5 worm cellular contexts compared by ENCODE assay signal in genomic region chrV:1593799-1594420, ce11.
TF ChIP-seq lines count a peak whose summit lies in the region.

F16B4.4 (plus strand) TSS chrV:1594019.

TF ChIP-seq in whole organism, L1 larva, 84 proteins besides CTCF, POLR2A, EP300 and RAD21:
- TF ChIP-seq fkh-10 (GFP tag; optimal IDR thresholded peaks at IDR 0.05; lab: Kevin White, UChicago) (no peak), snu-23 (GFP tag; optimal IDR thresholded peaks at IDR 0.05; lab: Kevin White, UChicago) (peak; percentile 13), nhr-85 (tag; lab: Kevin White, UChicago) (peak; percentile 74), nhr-20 (tag; optimal IDR thresholded peaks at IDR 0.05; lab: Kevin White, UChicago) (peak; percentile 45), elt-3 (tag; optimal IDR thresholded peaks at IDR 0.05; lab: Kevin White, UChicago) (peak in 2 of 6 experiments; percentile 58 to 71), nhr-71 (tag; optimal IDR thresholded peaks at IDR 0.05; lab: Kevin White, UChicago) (peak; percentile 17), alr-1 (tag; optimal IDR thresholded peaks at IDR 0.05; lab: Kevin White, UChicago; ENCODE audit: borderline replicate concordance) (no peak), lsy-2 (tag; optimal IDR thresholded peaks at IDR 0.05; lab: Kevin White, UChicago) (no peak), jun-1 (tag; optimal IDR thresholded peaks at IDR 0.05; lab: Kevin White, UChicago) (peak; percentile 30), blmp-1 (tag; optimal IDR thresholded peaks at IDR 0.05; lab: Kevin White, UChicago) (peak; percentile 75), lin-35 (GFP tag; optimal IDR thresholded peaks at IDR 0.05; lab: Kevin White, UChicago) (peak in 1 of 2 experiments; percentile 18)

TF ChIP-seq in whole organism, L2 larva, 48 proteins besides CTCF, POLR2A, EP300 and RAD21:
- TF ChIP-seq nhr-25 (tag; optimal IDR thresholded peaks at IDR 0.05; lab: Kevin White, UChicago): peak; percentile 19
- TF ChIP-seq skn-1 (tag; optimal IDR thresholded peaks at IDR 0.05; lab: Kevin White, UChicago): no peak
- no peak for TF ChIP-seq C34F6.9 (tag; optimal IDR thresholded peaks at IDR 0.05; lab: Kevin White, UChicago)
- TF ChIP-seq nhr-6 (tag; optimal IDR thresholded peaks at IDR 0.05; lab: Kevin White, UChicago): no peak
- TF ChIP-seq sma-3 (GFP tag; optimal IDR thresholded peaks at IDR 0.05; lab: Kevin White, UChicago): peak; percentile 67
- no peak for TF ChIP-seq ztf-11 (tag; optimal IDR thresholded peaks at IDR 0.05; lab: Kevin White, UChicago)
- TF ChIP-seq ZK546.5 (tag; optimal IDR thresholded peaks at IDR 0.05; lab: Kevin White, UChicago): no peak
- no peak for TF ChIP-seq nhr-77 (tag; optimal IDR thresholded peaks at IDR 0.05; lab: Kevin White, UChicago)
- TF ChIP-seq fos-1 (tag; optimal IDR thresholded peaks at IDR 0.05; lab: Kevin White, UChicago): peak; percentile 24
- peak; percentile 3 for TF ChIP-seq sma-9 (GFP tag; optimal IDR thresholded peaks at IDR 0.05; lab: Kevin White, UChicago)
- TF ChIP-seq sma-9 (tag; optimal IDR thresholded peaks at IDR 0.05; lab: Kevin White, UChicago): no peak
- no peak for TF ChIP-seq nhr-10 (tag; optimal IDR thresholded peaks at IDR 0.05; lab: Kevin White, UChicago)
- no peak for TF ChIP-seq ztf-4 (tag; optimal IDR thresholded peaks at IDR 0.05; lab: Kevin White, UChicago)
- TF ChIP-seq gmeb-1 (tag; optimal IDR thresholded peaks at IDR 0.05; lab: Kevin White, UChicago): peak; percentile 9
- no peak for TF ChIP-seq mdl-1 (tag; optimal IDR thresholded peaks at IDR 0.05; lab: Kevin White, UChicago)
- peak; percentile 41 for TF ChIP-seq nhr-21 (tag; optimal IDR thresholded peaks at IDR 0.05; lab: Kevin White, UChicago)
- TF ChIP-seq crh-2 (tag; optimal IDR thresholded peaks at IDR 0.05; lab: Kevin White, UChicago): peak; percentile 9
- no peak for TF ChIP-seq unc-39 (tag; optimal IDR thresholded peaks at IDR 0.05; lab: Kevin White, UChicago)

TF ChIP-seq in whole organism, L3 larva, 47 proteins besides CTCF, POLR2A, EP300 and RAD21 (continues in another document):
- TF ChIP-seq lin-39 (tag; optimal IDR thresholded peaks at IDR 0.05; lab: Kevin White, UChicago): no peak
- no peak for TF ChIP-seq elt-1 (tag; optimal IDR thresholded peaks at IDR 0.05; lab: Kevin White, UChicago)
- TF ChIP-seq fkh-2 (tag; optimal IDR thresholded peaks at IDR 0.05; lab: Kevin White, UChicago): no peak
- no peak for TF ChIP-seq nfya-1 (tag; optimal IDR thresholded peaks at IDR 0.05; lab: Kevin White, UChicago; ENCODE audit: insufficient read depth)
- TF ChIP-seq egl-27 (tag; optimal IDR thresholded peaks at IDR 0.05; lab: Kevin White, UChicago): no peak
- TF ChIP-seq fos-1 (tag; optimal IDR thresholded peaks at IDR 0.05; lab: Kevin White, UChicago): no peak
- TF ChIP-seq nhr-28 (tag; optimal IDR thresholded peaks at IDR 0.05; lab: Kevin White, UChicago): no peak
- TF ChIP-seq ceh-28 (tag; optimal IDR thresholded peaks at IDR 0.05; lab: Kevin White, UChicago): peak; percentile 39
- TF ChIP-seq nhr-76 (tag; optimal IDR thresholded peaks at IDR 0.05; lab: Kevin White, UChicago): no peak
- TF ChIP-seq zag-1 (tag; optimal IDR thresholded peaks at IDR 0.05; lab: Kevin White, UChicago): no peak
- no peak for TF ChIP-seq mml-1 (tag; optimal IDR thresholded peaks at IDR 0.05; lab: Kevin White, UChicago)
- no peak for TF ChIP-seq ztf-4 (tag; optimal IDR thresholded peaks at IDR 0.05; lab: Kevin White, UChicago)
- no peak for TF ChIP-seq eor-1 (tag; optimal IDR thresholded peaks at IDR 0.05; lab: Kevin White, UChicago)
- TF ChIP-seq ama-1 (optimal IDR thresholded peaks at IDR 0.05; lab: Kevin White, UChicago): peak; percentile 63
- peak; percentile 19 for TF ChIP-seq nhr-23 (tag; optimal IDR thresholded peaks at IDR 0.05; lab: Kevin White, UChicago)
- no peak for TF ChIP-seq hmg-11 (tag; optimal IDR thresholded peaks at IDR 0.05; lab: Kevin White, UChicago)
- no peak for TF ChIP-seq nhr-237 (tag; optimal IDR thresholded peaks at IDR 0.05; lab: Kevin White, UChicago)
- TF ChIP-seq ceh-82 (tag; optimal IDR thresholded peaks at IDR 0.05; lab: Kevin White, UChicago): no peak
- TF ChIP-seq aly-2 (tag; optimal IDR thresholded peaks at IDR 0.05; lab: Kevin White, UChicago): no peak
- no peak for TF ChIP-seq nhr-12 (tag; optimal IDR thresholded peaks at IDR 0.05; lab: Kevin White, UChicago)
- TF ChIP-seq elt-2 (tag; optimal IDR thresholded peaks at IDR 0.05; lab: Kevin White, UChicago): no peak
- TF ChIP-seq skn-1 (tag; optimal IDR thresholded peaks at IDR 0.05; lab: Kevin White, UChicago): no peak
- TF ChIP-seq ZK546.5 (tag; optimal IDR thresholded peaks at IDR 0.05; lab: Kevin White, UChicago): no peak
- no peak for TF ChIP-seq mdl-1 (tag; optimal IDR thresholded peaks at IDR 0.05; lab: Kevin White, UChicago)

TF ChIP-seq in whole organism, L4 larva, 104 proteins besides CTCF, POLR2A, EP300 and RAD21 (continues in another document):
- TF ChIP-seq zfp-3 (GFP tag; conservative IDR thresholded peaks at IDR 0.05; lab: Robert Waterston, UW): no peak
- TF ChIP-seq madf-9 (GFP tag; conservative IDR thresholded peaks at IDR 0.05; lab: Robert Waterston, UW): no peak
- TF ChIP-seq ceh-28 (tag; optimal IDR thresholded peaks at IDR 0.05; lab: Kevin White, UChicago): no peak
- TF ChIP-seq arid-1 (GFP tag; conservative IDR thresholded peaks at IDR 0.05; lab: Robert Waterston, UW): no peak
- TF ChIP-seq nhr-11 (tag; optimal IDR thresholded peaks at IDR 0.05; lab: Kevin White, UChicago): no peak
- no peak for TF ChIP-seq mdt-29 (GFP tag; IDR thresholded peaks at IDR 0.05; lab: Robert Waterston, UW)
- TF ChIP-seq dmd-8 (GFP tag; IDR thresholded peaks at IDR 0.05; lab: Robert Waterston, UW): no peak
- TF ChIP-seq hmg-1.1 (GFP tag; IDR thresholded peaks at IDR 0.05; lab: Robert Waterston, UW): no peak
- no peak for TF ChIP-seq F44E2.7 (GFP tag; IDR thresholded peaks at IDR 0.05; lab: Robert Waterston, UW)
- TF ChIP-seq attf-4 (tag; optimal IDR thresholded peaks at IDR 0.05; lab: Kevin White, UChicago): no peak
- no peak for TF ChIP-seq sdz-12 (GFP tag; optimal IDR thresholded peaks at IDR 0.05; lab: Kevin White, UChicago)
- peak; percentile 8 to 15 for TF ChIP-seq lsy-2 (tag; optimal IDR thresholded peaks at IDR 0.05; lab: Kevin White, UChicago)
- no peak for TF ChIP-seq R02D3.7 (tag; optimal IDR thresholded peaks at IDR 0.05; lab: Kevin White, UChicago)
- TF ChIP-seq zfp-2 (tag; optimal IDR thresholded peaks at IDR 0.05; lab: Kevin White, UChicago): no peak
- TF ChIP-seq zip-11 (GFP tag; IDR thresholded peaks at IDR 0.05; lab: Robert Waterston, UW): no peak
- TF ChIP-seq ceh-82 (tag; optimal IDR thresholded peaks at IDR 0.05; lab: Kevin White, UChicago): no peak
- TF ChIP-seq vab-7 (GFP tag; IDR thresholded peaks at IDR 0.05; lab: Robert Waterston, UW): no peak
- TF ChIP-seq duxl-1 (tag; optimal IDR thresholded peaks at IDR 0.05; lab: Kevin White, UChicago; ENCODE audit: poor library complexity): no peak
- TF ChIP-seq egl-27 (tag; optimal IDR thresholded peaks at IDR 0.05; lab: Kevin White, UChicago): no peak
- TF ChIP-seq lin-38 (GFP tag; IDR thresholded peaks at IDR 0.05; lab: Robert Waterston, UW): no peak
- TF ChIP-seq nhr-28 (tag; optimal IDR thresholded peaks at IDR 0.05; lab: Kevin White, UChicago): peak; percentile 81
- TF ChIP-seq nhr-111 (GFP tag; optimal IDR thresholded peaks at IDR 0.05; lab: Kevin White, UChicago): no peak
- TF ChIP-seq lin-39 (tag; optimal IDR thresholded peaks at IDR 0.05; lab: Kevin White, UChicago): no peak
- no peak for TF ChIP-seq saeg-2 (GFP tag; IDR thresholded peaks at IDR 0.05; lab: Robert Waterston, UW)
- TF ChIP-seq mep-1 (tag; optimal IDR thresholded peaks at IDR 0.05; lab: Kevin White, UChicago): no peak
- TF ChIP-seq D1046.2 (GFP tag; IDR thresholded peaks at IDR 0.05; lab: Robert Waterston, UW): no peak

TF ChIP-seq in whole organism, young adult, 124 proteins besides CTCF, POLR2A, EP300 and RAD21:
- no peak for TF ChIP-seq nfya-1 (tag; optimal IDR thresholded peaks at IDR 0.05; lab: Kevin White, UChicago; ENCODE audit: borderline replicate concordance, insufficient read depth)
- TF ChIP-seq die-1 (tag; optimal IDR thresholded peaks at IDR 0.05; lab: Kevin White, UChicago): no peak
- no peak for TF ChIP-seq nhr-179 (tag; optimal IDR thresholded peaks at IDR 0.05; lab: Kevin White, UChicago)
- TF ChIP-seq ama-1 (optimal IDR thresholded peaks at IDR 0.05; lab: Kevin White, UChicago): peak; percentile 48
- TF ChIP-seq ama-1 (GFP tag; optimal IDR thresholded peaks at IDR 0.05; lab: Kevin White, UChicago): no peak
- TF ChIP-seq hlh-26 (GFP tag; conservative IDR thresholded peaks at IDR 0.05; lab: Robert Waterston, UW): no peak
- TF ChIP-seq B0336.3 (GFP tag; IDR thresholded peaks at IDR 0.05; lab: Robert Waterston, UW): no peak
